Worm (Caenorhabditis elegans): Measurements from ENCODE around the gene ZK596.2.

DNA sequence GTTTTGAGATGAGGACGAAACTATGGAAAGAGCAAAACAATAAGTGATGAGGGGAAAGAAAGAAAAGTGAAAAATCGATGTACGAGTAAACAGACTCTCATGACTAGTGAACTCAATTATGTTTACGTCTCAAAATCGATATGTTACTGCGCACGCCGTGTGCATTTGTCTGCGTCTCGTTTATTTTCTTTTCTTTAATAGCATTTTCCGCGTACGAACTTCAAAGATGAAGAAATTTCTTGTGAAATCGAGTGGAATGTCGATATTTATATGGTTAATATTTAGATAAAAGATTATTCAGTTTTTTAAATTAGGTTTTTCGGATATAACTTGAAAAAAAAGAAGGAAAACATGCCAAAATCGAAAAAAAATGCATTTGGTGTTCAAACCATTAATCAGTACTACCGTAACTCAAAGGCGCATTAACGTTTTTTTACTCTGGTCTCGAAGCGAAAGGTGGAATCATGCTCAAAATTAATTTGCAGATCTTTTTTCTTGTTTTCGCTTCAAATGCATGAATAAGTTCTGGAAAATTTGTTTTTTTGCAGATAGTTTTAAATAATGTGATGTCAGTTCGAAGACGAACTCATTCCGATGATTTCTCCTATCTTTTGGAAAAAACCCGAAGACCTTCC, 27.9 kb upstream of the ZK596.2 start, which contains the start of gene fic-1:
- no peak for TF ChIP-seq pha-4 (tag; optimal IDR thresholded peaks at IDR 0.05)
- TF ChIP-seq nhr-28 (tag; optimal IDR thresholded peaks at IDR 0.05) = no peak
- TF ChIP-seq nhr-237 (tag; optimal IDR thresholded peaks at IDR 0.05) = peak; percentile 56
- TF ChIP-seq blmp-1 (tag; optimal IDR thresholded peaks at IDR 0.05) = no peak
- no peak for TF ChIP-seq unc-62 (GFP tag; optimal IDR thresholded peaks at IDR 0.05)
- TF ChIP-seq ztf-11 (tag; optimal IDR thresholded peaks at IDR 0.05) = no peak
- TF ChIP-seq sptf-1 (tag; optimal IDR thresholded peaks at IDR 0.05) = no peak
- no peak for TF ChIP-seq M03D4.4 (tag; optimal IDR thresholded peaks at IDR 0.05)
- no peak for TF ChIP-seq unc-39 (tag; optimal IDR thresholded peaks at IDR 0.05)
- no peak for TF ChIP-seq nhr-76 (tag; optimal IDR thresholded peaks at IDR 0.05)
- no peak for TF ChIP-seq lin-13 (tag; optimal IDR thresholded peaks at IDR 0.05)
- peak; percentile 54 for TF ChIP-seq mep-1 (tag; optimal IDR thresholded peaks at IDR 0.05)
